Worm (Caenorhabditis elegans): Measurements from ENCODE around the gene arrd-24.

The arrd-24 gene

DNA sequence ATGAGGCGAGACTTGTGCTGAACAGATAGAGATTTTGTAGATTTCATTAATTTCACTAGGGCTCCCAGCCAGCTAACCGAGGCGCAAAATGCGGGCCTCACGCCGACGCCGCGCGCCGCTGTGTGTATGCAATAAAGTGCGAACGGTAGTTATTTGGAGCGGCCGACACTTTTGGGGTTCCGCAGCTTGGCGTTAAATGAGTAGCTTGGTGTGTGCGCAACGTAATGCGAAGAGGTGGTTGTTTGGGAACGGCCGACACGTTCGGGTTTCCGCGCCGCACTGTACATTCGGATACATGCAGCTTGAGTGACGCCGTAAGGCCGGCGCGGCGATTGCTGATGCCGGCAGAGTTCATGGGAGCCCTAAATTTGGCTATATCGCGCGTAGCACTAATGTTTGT is 27.8 kb upstream of the arrd-24 start:
- TF ChIP-seq nhr-11 (tag; optimal IDR thresholded peaks at IDR 0.05) = no peak
- TF ChIP-seq K02D7.2 (tag; optimal IDR thresholded peaks at IDR 0.05) = no peak
- no peak for TF ChIP-seq fkh-10 (GFP tag; optimal IDR thresholded peaks at IDR 0.05)
- TF ChIP-seq pat-9 (tag; optimal IDR thresholded peaks at IDR 0.05) = no peak
- no peak for TF ChIP-seq unc-55 (GFP tag; optimal IDR thresholded peaks at IDR 0.05)
- TF ChIP-seq ceh-19 (GFP tag; optimal IDR thresholded peaks at IDR 0.05) = no peak
- no peak for TF ChIP-seq ceh-6 (GFP tag; optimal IDR thresholded peaks at IDR 0.05)
- no peak for TF ChIP-seq ref-2 (tag; optimal IDR thresholded peaks at IDR 0.05)
- TF ChIP-seq unc-86 (tag; optimal IDR thresholded peaks at IDR 0.05) = no peak
- TF ChIP-seq C08G9.2 (tag; optimal IDR thresholded peaks at IDR 0.05) = no peak
- no peak for TF ChIP-seq ceh-24 (tag; optimal IDR thresholded peaks at IDR 0.05)
- TF ChIP-seq ceh-34 (tag; optimal IDR thresholded peaks at IDR 0.05) = no peak

ce11 chrX:14003538-14003937 is 23.2 kb upstream of the arrd-24 start:
- TF ChIP-seq ceh-45 (GFP tag; IDR thresholded peaks at IDR 0.05) = no peak
- TF ChIP-seq ceh-2 (tag; optimal IDR thresholded peaks at IDR 0.05) = no peak
- no peak for TF ChIP-seq tbx-7 (tag; optimal IDR thresholded peaks at IDR 0.05)
- TF ChIP-seq sox-4 (tag; optimal IDR thresholded peaks at IDR 0.05) = no peak
- TF ChIP-seq hlh-6 (tag; optimal IDR thresholded peaks at IDR 0.05) = no peak
- no peak for TF ChIP-seq ceh-6 (GFP tag; optimal IDR thresholded peaks at IDR 0.05)
- no peak for TF ChIP-seq nfya-1 (tag; optimal IDR thresholded peaks at IDR 0.05)
- no peak for TF ChIP-seq K02D7.2 (tag; optimal IDR thresholded peaks at IDR 0.05)
- TF ChIP-seq ceh-9 (tag; optimal IDR thresholded peaks at IDR 0.05) = no peak
- TF ChIP-seq hlh-8 (tag; optimal IDR thresholded peaks at IDR 0.05) = no peak
- TF ChIP-seq eyg-1 (tag; optimal IDR thresholded peaks at IDR 0.05) = no peak
- TF ChIP-seq fkh-10 (GFP tag; optimal IDR thresholded peaks at IDR 0.05) = no peak
- no peak for TF ChIP-seq pax-1 (tag; optimal IDR thresholded peaks at IDR 0.05)
- no peak for TF ChIP-seq ceh-31 (tag; optimal IDR thresholded peaks at IDR 0.05)
- no peak for TF ChIP-seq F13H6.1 (tag; optimal IDR thresholded peaks at IDR 0.05)
- no peak for TF ChIP-seq npax-4 (tag; optimal IDR thresholded peaks at IDR 0.05)
- no peak for TF ChIP-seq dve-1 (tag; optimal IDR thresholded peaks at IDR 0.05)
- no peak for TF ChIP-seq ztf-16 (tag; optimal IDR thresholded peaks at IDR 0.05)
- TF ChIP-seq mec-3 (tag; optimal IDR thresholded peaks at IDR 0.05; ENCODE audit: borderline replicate concordance) = no peak
- TF ChIP-seq elt-2 (tag; optimal IDR thresholded peaks at IDR 0.05) = no peak

ce11 chrX:14002739-14003138 is 22.4 kb upstream of the arrd-24 start:
- no peak for TF ChIP-seq nhr-232 (tag; optimal IDR thresholded peaks at IDR 0.05)
- no peak for TF ChIP-seq ets-4 (tag; optimal IDR thresholded peaks at IDR 0.05)
- TF ChIP-seq F13H6.1 (tag; optimal IDR thresholded peaks at IDR 0.05) = no peak
- no peak for TF ChIP-seq odd-2 (tag; optimal IDR thresholded peaks at IDR 0.05)
- TF ChIP-seq ceh-24 (tag; optimal IDR thresholded peaks at IDR 0.05) = no peak
- no peak for TF ChIP-seq che-1 (tag; optimal IDR thresholded peaks at IDR 0.05)
- TF ChIP-seq tbx-2 (tag; optimal IDR thresholded peaks at IDR 0.05) = no peak
- no peak for TF ChIP-seq zip-5 (tag; optimal IDR thresholded peaks at IDR 0.05)
- TF ChIP-seq Y22D7AL.16 (tag; optimal IDR thresholded peaks at IDR 0.05) = no peak
- TF ChIP-seq ceh-6 (GFP tag; optimal IDR thresholded peaks at IDR 0.05) = no peak
- no peak for TF ChIP-seq ceh-19 (GFP tag; optimal IDR thresholded peaks at IDR 0.05)
- no peak for TF ChIP-seq unc-55 (GFP tag; optimal IDR thresholded peaks at IDR 0.05)
- no peak for TF ChIP-seq pat-9 (tag; optimal IDR thresholded peaks at IDR 0.05)
- no peak for TF ChIP-seq unc-3 (GFP tag; conservative IDR thresholded peaks at IDR 0.05)
- no peak for TF ChIP-seq unc-3 (tag; optimal IDR thresholded peaks at IDR 0.05)
- TF ChIP-seq unc-86 (tag; optimal IDR thresholded peaks at IDR 0.05) = no peak
- no peak for TF ChIP-seq hlh-15 (tag; optimal IDR thresholded peaks at IDR 0.05)
- no peak for TF ChIP-seq ceh-34 (tag; optimal IDR thresholded peaks at IDR 0.05)
- no peak for TF ChIP-seq ttx-3 (tag; optimal IDR thresholded peaks at IDR 0.05)
